Worm (Caenorhabditis elegans) whole organism, young adult: ENCODE results near the gene cav-1.
"Not testable (repeated sequence)": the region's sequence is repeated elsewhere in the genome, so short reads cannot be mapped to it uniquely, and the experiment has no call there.

Experiments used
- ama-1 ChIP-seq, 3 experiments: fragments of 150-350 bp in 1 of 3; sonication (generic microtip) in 2 of 3; optimal IDR thresholded peaks; 2 replicates each; lab custom pipeline; 2014 to 2018; ENCODE audit warnings: missing biosample characterization in 2 of 3, missing genetic modification characterization in 2 of 3, missing genetic modification reagents in 2 of 3
- ceh-100 ChIP-seq: fragments of 200-800 bp; sonication (Bioruptor generic); IDR thresholded peaks from 2 replicates; pipeline ENCODE4 v1.3.6; 2022; ENCODE audit warnings: missing genetic modification reagents, missing genetic modification characterization, missing compliant biosample characterization
- dpl-1 ChIP-seq: fragments of 150-350 bp; optimal IDR thresholded peaks from 2 replicates; lab custom pipeline; 2014; ENCODE audit warnings: missing biosample characterization, missing genetic modification reagents, missing genetic modification characterization
- him-1 ChIP-seq: sonication (generic microtip); optimal IDR thresholded peaks from 2 replicates; lab custom pipeline; 2016; ENCODE audit warnings: missing genotype, missing genetic modification reagents, missing genetic modification characterization, missing compliant biosample characterization
- let-526 ChIP-seq: fragments of 200-800 bp; sonication (Bioruptor generic); IDR thresholded peaks from 2 replicates; pipeline ENCODE4 v1.3.6; 2022; ENCODE audit warnings: missing genetic modification reagents, missing genetic modification characterization, missing compliant biosample characterization
- snpc-4 ChIP-seq, 5 experiments: fragments of 150-350 bp in 1 of 5; sonication (generic microtip) in 4 of 5; optimal IDR thresholded peaks; 2 replicates each; lab custom pipeline; 2014 to 2018; ENCODE audit warnings: missing genetic modification characterization in 5 of 5, missing biosample characterization in 3 of 5, antibody characterized with exemption in 2 of 5, mild to moderate bottlenecking in 2 of 5, missing compliant biosample characterization in 2 of 5, missing genotype in 2 of 5, moderate library complexity in 2 of 5, missing genetic modification reagents in 1 of 5

ce11 chrIV:9769746-9770145 lies 2.6 kb upstream of the cav-1 start, which contains the start of gene msp-78:
- TF ChIP-seq dpl-1 (GFP tag; lab: Kevin White, UChicago); him-1 (tag; lab: Kevin White, UChicago); ama-1 (optimal IDR thresholded peaks at IDR 0.05; lab: Kevin White, UChicago); ama-1 (GFP tag; optimal IDR thresholded peaks at IDR 0.05; lab: Kevin White, UChicago); ceh-100; snpc-4 (GFP tag; optimal IDR thresholded peaks at IDR 0.05; lab: Kevin White, UChicago); snpc-4 (tag; optimal IDR thresholded peaks at IDR 0.05; lab: Kevin White, UChicago); let-526 (GFP tag; lab: Robert Waterston, UW): not testable (repeated sequence)
